Fruit fly (Drosophila melanogaster) whole organism: ENCODE measurements around the gene CG16824.

Experiments used
- CG8478 ChIP-seq: fragments of >200 bp; optimal IDR thresholded peaks from 2 replicates; lab custom pipeline; 2018; ENCODE audit warnings: inconsistent platforms
- pan ChIP-seq: fragments of >200 bp; optimal IDR thresholded peaks from 2 replicates; lab custom pipeline; 2017
- psq ChIP-seq: fragments of >200 bp; optimal IDR thresholded peaks from 2 replicates; lab custom pipeline; 2017
- usp ChIP-seq: fragments of >200 bp; optimal IDR thresholded peaks from 2 replicates; lab custom pipeline; 2017; ENCODE audit warnings: missing biosample characterization, missing genetic modification characterization, mixed read lengths

dm6 chr2L:13251167-13251566 lies 41.6 kb upstream of the CG16824 start:
- TF ChIP-seq pan (lab: Kevin White, UChicago) (no peak), CG8478 (lab: Kevin White, UChicago) (no peak), usp (GFP tag; lab: Kevin White, UChicago) (no peak), psq (lab: Kevin White, UChicago) (no peak)
